Worm (Caenorhabditis elegans) whole organism, L2 larva: Measurements from ENCODE around the gene F53F1.2.

ENCODE experiments used
- C34F6.9 ChIP-seq: fragments of 150-350 bp; optimal IDR thresholded peaks from 2 replicates; lab custom pipeline; 2014; ENCODE audit warnings: missing biosample characterization, missing genetic modification characterization
- ZK546.5 ChIP-seq: sonication (generic microtip); optimal IDR thresholded peaks from 2 replicates; lab custom pipeline; 2017; ENCODE audit warnings: missing biosample characterization, missing genetic modification characterization
- ama-1 ChIP-seq: fragments of 150-350 bp; optimal IDR thresholded peaks from 2 replicates; lab custom pipeline; 2018; ENCODE audit warnings: inconsistent platforms
- egl-27 ChIP-seq: sonication (generic microtip); optimal IDR thresholded peaks from 3 replicates; lab custom pipeline; 2017; ENCODE audit warnings: missing biosample characterization, missing genetic modification reagents, missing genetic modification characterization
- fos-1 ChIP-seq: fragments of 150-350 bp; optimal IDR thresholded peaks from 2 replicates; lab custom pipeline; 2014; ENCODE audit warnings: missing biosample characterization, missing genetic modification characterization
- lin-11 ChIP-seq: fragments of 150-350 bp; sonication (generic microtip); optimal IDR thresholded peaks from 2 replicates; lab custom pipeline; 2014; ENCODE audit warnings: missing biosample characterization, missing genetic modification characterization, inconsistent platforms, mixed read lengths
- lin-39 ChIP-seq: fragments of 150-350 bp; optimal IDR thresholded peaks from 2 replicates; lab custom pipeline; 2014; ENCODE audit warnings: missing biosample characterization, missing genetic modification reagents, missing genetic modification characterization
- nhr-12 ChIP-seq: fragments of 150-350 bp; optimal IDR thresholded peaks from 2 replicates; lab custom pipeline; 2014; ENCODE audit warnings: missing biosample characterization, missing genetic modification characterization
- nhr-6 ChIP-seq: fragments of 150-350 bp; optimal IDR thresholded peaks from 2 replicates; lab custom pipeline; 2014; ENCODE audit warnings: missing biosample characterization, missing genetic modification characterization
- unc-55 ChIP-seq: fragments of 150-350 bp; sonication (generic microtip); optimal IDR thresholded peaks from 3 replicates; lab custom pipeline; 2014; ENCODE audit warnings: missing biosample characterization, missing genetic modification reagents, missing genetic modification characterization
- ztf-11 ChIP-seq: sonication (generic microtip); optimal IDR thresholded peaks from 2 replicates; lab custom pipeline; 2017; ENCODE audit warnings: missing biosample characterization, missing genetic modification characterization

DNA sequence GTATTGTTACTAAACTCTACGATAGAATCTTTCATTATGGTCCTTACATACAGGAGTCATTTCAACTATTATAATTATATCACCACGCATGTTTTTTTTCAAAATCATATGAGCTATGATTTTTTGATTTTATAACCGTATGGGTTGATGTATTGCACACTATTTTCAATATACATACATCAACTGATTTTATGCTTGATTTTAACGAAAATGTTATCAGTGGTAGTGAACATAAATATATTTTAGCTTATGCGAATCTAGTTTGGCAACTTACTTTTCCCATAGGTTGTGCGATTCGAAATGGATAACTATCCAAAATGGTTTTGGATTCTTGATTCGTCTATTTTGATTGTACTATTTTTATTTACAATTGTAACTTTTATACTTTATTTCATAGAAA, 17.0 kb downstream of the F53F1.2 start, which contains the start of gene srv-10:
- TF ChIP-seq egl-27 (tag; lab: Kevin White, UChicago) (no peak), fos-1 (tag; lab: Kevin White, UChicago) (no peak), C34F6.9 (tag; lab: Kevin White, UChicago) (no peak), lin-11 (no peak), nhr-6 (no peak), ama-1 (lab: Kevin White, UChicago) (no peak), ZK546.5 (tag; lab: Kevin White, UChicago) (no peak), lin-39 (no peak), nhr-12 (no peak), unc-55 (GFP tag; lab: Kevin White, UChicago) (no peak), ztf-11 (no peak)
